Worm (Caenorhabditis elegans) whole organism, L1 larva: ENCODE data around the gene mig-39.
A peak's percentile ranks its signal among the peaks of the same experiment; 100 is the strongest.

ENCODE experiments used
- blmp-1 ChIP-seq: fragments of 150-350 bp; optimal IDR thresholded peaks from 2 replicates; lab custom pipeline; 2014; ENCODE audit warnings: missing biosample characterization, missing genetic modification characterization
- ceh-82 ChIP-seq, 3 experiments: fragments of 150-350 bp in 1 of 3; sonication (generic microtip) in 2 of 3; optimal IDR thresholded peaks; 2 replicates each; lab custom pipeline; 2014 to 2017; ENCODE audit warnings: missing biosample characterization in 3 of 3, missing genetic modification characterization in 3 of 3
- ceh-88 ChIP-seq: fragments of 200-800 bp; sonication (Bioruptor generic); IDR thresholded peaks from 2 replicates; pipeline ENCODE4 v1.3.6; 2022; ENCODE audit warnings: missing genetic modification characterization, missing compliant biosample characterization
- ces-1 ChIP-seq: fragments of 150-350 bp; optimal IDR thresholded peaks from 2 replicates; lab custom pipeline; 2014; ENCODE audit warnings: missing biosample characterization, missing genetic modification reagents, missing genetic modification characterization
- dpl-1 ChIP-seq, 3 experiments: fragments of 150-350 bp in 2 of 3; sonication (generic microtip) in 1 of 3; optimal IDR thresholded peaks; 2 replicates each; lab custom pipeline; 2014 to 2017; ENCODE audit warnings: missing biosample characterization in 3 of 3, missing genetic modification characterization in 3 of 3, missing genetic modification reagents in 3 of 3
- dsc-1 ChIP-seq: sonication (generic microtip); optimal IDR thresholded peaks from 2 replicates; lab custom pipeline; 2016; ENCODE audit warnings: mild to moderate bottlenecking, missing genetic modification characterization, missing compliant biosample characterization
- efl-1 ChIP-seq, 4 experiments: fragments of 150-350 bp; optimal IDR thresholded peaks in 3 of 4; peaks in 1 of 4; 1 replicate in 1 of 4; 2 replicates in 3 of 4; lab custom pipeline; 2014; ENCODE audit warnings: missing biosample characterization in 2 of 4, missing genetic modification characterization in 2 of 4, missing genetic modification reagents in 2 of 4
- efl-3 ChIP-seq: fragments of 200-800 bp; sonication (Bioruptor generic); optimal IDR thresholded peaks from 2 replicates; lab custom pipeline; 2018; ENCODE audit warnings: mild to moderate bottlenecking, missing genetic modification characterization, missing compliant biosample characterization
- egl-13 ChIP-seq: sonication (generic microtip); optimal IDR thresholded peaks from 2 replicates; lab custom pipeline; 2016; ENCODE audit warnings: missing genotype, missing genetic modification reagents, missing genetic modification characterization, missing compliant biosample characterization
- fkh-10 ChIP-seq: sonication (generic microtip); optimal IDR thresholded peaks from 2 replicates; lab custom pipeline; 2017; ENCODE audit warnings: missing biosample characterization, missing genetic modification reagents, missing genetic modification characterization
- fkh-8 ChIP-seq: sonication (generic microtip); optimal IDR thresholded peaks from 2 replicates; lab custom pipeline; 2016; ENCODE audit warnings: mild to moderate bottlenecking, missing genetic modification characterization, missing compliant biosample characterization
- irx-1 ChIP-seq: sonication (generic microtip); optimal IDR thresholded peaks from 2 replicates; lab custom pipeline; 2016; ENCODE audit warnings: missing genetic modification characterization, missing compliant biosample characterization
- lin-14 ChIP-seq: fragments of 200-800 bp; sonication (Bioruptor generic); optimal IDR thresholded peaks from 2 replicates; lab custom pipeline; 2018; ENCODE audit warnings: mild to moderate bottlenecking, missing genetic modification characterization, moderate library complexity, missing compliant biosample characterization
- lin-35 ChIP-seq, 2 experiments: fragments of 150-350 bp; optimal IDR thresholded peaks; 2 replicates each; lab custom pipeline; 2014; ENCODE audit warnings: missing biosample characterization in 2 of 2, missing genetic modification characterization in 2 of 2, missing genetic modification reagents in 2 of 2
- lsy-2 ChIP-seq, 2 experiments: fragments of 150-350 bp; optimal IDR thresholded peaks; 2 replicates each; lab custom pipeline; 2014; ENCODE audit warnings: missing biosample characterization in 2 of 2, missing genetic modification characterization in 2 of 2
- nhr-28 ChIP-seq: fragments of 150-350 bp; optimal IDR thresholded peaks from 2 replicates; lab custom pipeline; 2014; ENCODE audit warnings: missing biosample characterization, missing genetic modification characterization
- nhr-47 ChIP-seq: sonication (generic microtip); optimal IDR thresholded peaks from 2 replicates; lab custom pipeline; 2016; ENCODE audit warnings: mild to moderate bottlenecking, missing genetic modification characterization, moderate library complexity, missing compliant biosample characterization
- nhr-71 ChIP-seq: sonication (generic microtip); optimal IDR thresholded peaks from 2 replicates; lab custom pipeline; 2016; ENCODE audit warnings: mild to moderate bottlenecking, missing genetic modification characterization, moderate library complexity, missing compliant biosample characterization
- nhr-85 ChIP-seq: sonication (generic microtip); peaks from one replicate; lab custom pipeline; 2016; ENCODE audit warnings: missing genetic modification characterization, inconsistent platforms, missing compliant biosample characterization
- nhr-90 ChIP-seq: sonication (generic microtip); optimal IDR thresholded peaks from 2 replicates; lab custom pipeline; 2016; ENCODE audit warnings: mild to moderate bottlenecking, missing genetic modification characterization, missing compliant biosample characterization; ENCODE audit not compliant: poor library complexity
- pax-3 ChIP-seq: fragments of 200-800 bp; sonication (Bioruptor generic); optimal IDR thresholded peaks from 2 replicates; lab custom pipeline; 2018; ENCODE audit warnings: mild to moderate bottlenecking, missing genetic modification characterization, moderate library complexity, missing compliant biosample characterization
- rnt-1 ChIP-seq: sonication (generic microtip); optimal IDR thresholded peaks from 2 replicates; lab custom pipeline; 2016; ENCODE audit warnings: mild to moderate bottlenecking, missing genetic modification characterization, moderate library complexity, missing compliant biosample characterization
- skn-1 ChIP-seq: fragments of 150-350 bp; optimal IDR thresholded peaks from 2 replicates; lab custom pipeline; 2014; ENCODE audit warnings: missing biosample characterization, missing genetic modification characterization
- snu-23 ChIP-seq: sonication (generic microtip); optimal IDR thresholded peaks from 2 replicates; lab custom pipeline; 2016; ENCODE audit warnings: missing genetic modification characterization, missing compliant biosample characterization
- sox-4 ChIP-seq: sonication (generic microtip); optimal IDR thresholded peaks from 2 replicates; lab custom pipeline; 2016; ENCODE audit warnings: missing genetic modification characterization, missing compliant biosample characterization
- swsn-7 ChIP-seq: sonication (generic microtip); optimal IDR thresholded peaks from 2 replicates; lab custom pipeline; 2016; ENCODE audit warnings: missing genetic modification characterization, missing compliant biosample characterization
- tbx-2 ChIP-seq: sonication (generic microtip); optimal IDR thresholded peaks from 2 replicates; lab custom pipeline; 2016; ENCODE audit warnings: missing genetic modification characterization, missing compliant biosample characterization
- tlp-1 ChIP-seq: fragments of 150-350 bp; optimal IDR thresholded peaks from 2 replicates; lab custom pipeline; 2014; ENCODE audit warnings: missing biosample characterization, missing genetic modification characterization
- unc-30 ChIP-seq: sonication (generic microtip); optimal IDR thresholded peaks from 2 replicates; lab custom pipeline; 2017; ENCODE audit warnings: missing biosample characterization, missing genetic modification characterization
- unc-86 ChIP-seq: sonication (generic microtip); optimal IDR thresholded peaks from 2 replicates; lab custom pipeline; 2016; ENCODE audit warnings: missing genetic modification characterization, missing compliant biosample characterization
- vab-15 ChIP-seq: sonication (generic microtip); optimal IDR thresholded peaks from 2 replicates; lab custom pipeline; 2017; ENCODE audit warnings: missing genotype, mild to moderate bottlenecking, missing genetic modification characterization, missing compliant biosample characterization
- xbp-1 ChIP-seq: sonication (generic microtip); optimal IDR thresholded peaks from 2 replicates; lab custom pipeline; 2016; ENCODE audit warnings: missing genetic modification characterization, missing compliant biosample characterization
- zag-1 ChIP-seq: fragments of 150-350 bp; optimal IDR thresholded peaks from 2 replicates; lab custom pipeline; 2014; ENCODE audit warnings: missing biosample characterization, missing genetic modification characterization
- ztf-11 ChIP-seq, 2 experiments: sonication (generic microtip); optimal IDR thresholded peaks; 2 replicates each; lab custom pipeline; 2016 to 2017; ENCODE audit warnings: missing genetic modification characterization in 2 of 2, missing biosample characterization in 1 of 2, missing compliant biosample characterization in 1 of 2

mig-39 gene

ce11 chrIII:8509644-8510393, 43.0 kb downstream of the mig-39 start:
- no peak for TF ChIP-seq nhr-28 (tag; lab: Kevin White, UChicago)
- TF ChIP-seq efl-3 (GFP tag; lab: Kevin White, UChicago), result no peak
- TF ChIP-seq nhr-71 (tag; lab: Kevin White, UChicago), result peak; percentile 58
- no peak for TF ChIP-seq nhr-90 (tag; lab: Kevin White, UChicago)
- TF ChIP-seq sox-4, result peak; percentile 10
- TF ChIP-seq tbx-2 (tag; lab: Kevin White, UChicago), result peak; percentile 42
- no peak for TF ChIP-seq ceh-88 (GFP tag; lab: Robert Waterston, UW)
- peak; percentile 55 for TF ChIP-seq dsc-1
- no peak for TF ChIP-seq ztf-11 (tag; optimal IDR thresholded peaks at IDR 0.05; lab: Kevin White, UChicago)
- TF ChIP-seq xbp-1 (tag; lab: Kevin White, UChicago), result no peak
- TF ChIP-seq egl-13 (tag; lab: Kevin White, UChicago), result peak; percentile 69
- TF ChIP-seq snu-23 (GFP tag; lab: Kevin White, UChicago), result peak; percentile 10
- peak in 1 of 2 experiments; percentile 16 for TF ChIP-seq efl-1 (optimal IDR thresholded peaks at IDR 0.05; lab: Kevin White, UChicago)
- TF ChIP-seq efl-1 (GFP tag; optimal IDR thresholded peaks at IDR 0.05 in 1 of 2; lab: Kevin White, UChicago), result peak in 1 of 2 experiments; percentile 58
- TF ChIP-seq ceh-82 (tag; optimal IDR thresholded peaks at IDR 0.05; lab: Kevin White, UChicago), result peak in 2 of 3 experiments; percentile 17 to 45
- TF ChIP-seq dpl-1 (GFP tag; optimal IDR thresholded peaks at IDR 0.05; lab: Kevin White, UChicago), result peak in 1 of 3 experiments; percentile 1
- TF ChIP-seq lin-14 (GFP tag; lab: Kevin White, UChicago), result peak; percentile 85
- TF ChIP-seq fkh-8 (tag; lab: Kevin White, UChicago), result peak; percentile 74
- TF ChIP-seq unc-86 (tag; lab: Kevin White, UChicago), result peak; percentile 55
- peak; percentile 8 for TF ChIP-seq fkh-10 (GFP tag; lab: Kevin White, UChicago)
- TF ChIP-seq pax-3, result peak; percentile 24
- peak; percentile 29 for TF ChIP-seq ces-1 (GFP tag; lab: Kevin White, UChicago)
- TF ChIP-seq lsy-2 (tag; optimal IDR thresholded peaks at IDR 0.05; lab: Kevin White, UChicago), result peak in 1 of 2 experiments; percentile 51
- TF ChIP-seq skn-1 (tag; lab: Kevin White, UChicago), result peak; percentile 2
- TF ChIP-seq nhr-47 (tag; lab: Kevin White, UChicago), result peak; percentile 46
- TF ChIP-seq vab-15 (tag; lab: Kevin White, UChicago), result no peak

- TF ChIP-seq swsn-7 (peak; percentile 6), ceh-82 (tag; optimal IDR thresholded peaks at IDR 0.05; lab: Kevin White, UChicago) (peak in 1 of 3 experiments; percentile 18), lin-35 (GFP tag; optimal IDR thresholded peaks at IDR 0.05; lab: Kevin White, UChicago) (no peak), fkh-10 (GFP tag; lab: Kevin White, UChicago) (peak; percentile 87), skn-1 (tag; lab: Kevin White, UChicago) (no peak), unc-30 (tag; lab: Kevin White, UChicago) (no peak), irx-1 (no peak), egl-13 (tag; lab: Kevin White, UChicago) (peak; percentile 34), tlp-1 (tag; lab: Kevin White, UChicago) (no peak), blmp-1 (peak; percentile 40), zag-1 (tag; lab: Kevin White, UChicago) (no peak), lin-14 (GFP tag; lab: Kevin White, UChicago) (peak; percentile 63), nhr-71 (tag; lab: Kevin White, UChicago) (peak; percentile 41), rnt-1 (tag; lab: Kevin White, UChicago) (no peak)
Observed at ce11 chrIII:8511711-8512110, 44.9 kb downstream of the mig-39 start.

- TF ChIP-seq efl-1 (optimal IDR thresholded peaks at IDR 0.05; lab: Kevin White, UChicago), result no peak
- TF ChIP-seq efl-1 (GFP tag; optimal IDR thresholded peaks at IDR 0.05 in 1 of 2; lab: Kevin White, UChicago), result peak in 1 of 2 experiments; percentile 80
- no peak for TF ChIP-seq ces-1 (GFP tag; lab: Kevin White, UChicago)
- peak; percentile 5 for TF ChIP-seq dsc-1
- peak; percentile 72 for TF ChIP-seq nhr-85
- no peak for TF ChIP-seq ceh-88 (GFP tag; lab: Robert Waterston, UW)
- peak; percentile 60 for TF ChIP-seq fkh-8 (tag; lab: Kevin White, UChicago)
Observed at ce11 chrIII:8512279-8512942, 45.6 kb downstream of the mig-39 start.
